Worm (Caenorhabditis elegans): ENCODE results near the gene rfip-2.
A peak's percentile ranks its signal among the peaks of the same experiment; 100 is the strongest.

Gene rfip-2

DNA sequence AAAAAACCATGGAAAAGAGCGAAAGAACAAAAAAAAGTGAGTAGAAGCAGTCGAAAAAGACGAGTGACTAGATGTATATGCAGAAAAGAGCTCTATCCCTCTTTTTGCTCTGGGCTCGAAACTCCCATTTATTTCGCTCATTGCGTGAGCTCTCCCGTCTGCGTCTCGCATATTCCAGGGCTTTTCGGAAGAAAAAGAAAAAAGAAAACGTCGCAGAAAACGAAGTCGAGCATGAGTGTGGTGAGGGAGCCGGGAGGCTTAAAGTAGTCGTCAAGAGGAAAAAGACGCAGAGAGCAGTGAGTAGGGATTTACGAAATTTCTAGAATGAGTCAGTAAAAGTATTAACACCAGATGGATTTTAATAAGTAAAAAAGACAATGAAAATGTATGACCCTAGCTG, 36.2 kb downstream of the rfip-2 start (continued):
- TF ChIP-seq fos-1 (tag; optimal IDR thresholded peaks at IDR 0.05) (no peak), F13H6.1 (tag; optimal IDR thresholded peaks at IDR 0.05) (peak; percentile 45), ztf-4 (tag; optimal IDR thresholded peaks at IDR 0.05) (no peak), ZK546.5 (tag; optimal IDR thresholded peaks at IDR 0.05) (no peak), mdl-1 (tag; optimal IDR thresholded peaks at IDR 0.05) (peak in 1 of 2 experiments; percentile 23), nhr-21 (tag; optimal IDR thresholded peaks at IDR 0.05) (no peak), lin-39 (tag; optimal IDR thresholded peaks at IDR 0.05) (no peak), snpc-4 (tag; optimal IDR thresholded peaks at IDR 0.05) (no peak), unc-39 (tag; optimal IDR thresholded peaks at IDR 0.05) (no peak), dmd-4 (tag; optimal IDR thresholded peaks at IDR 0.05) (no peak), R02D3.7 (tag; optimal IDR thresholded peaks at IDR 0.05) (no peak), sma-9 (GFP tag; optimal IDR thresholded peaks at IDR 0.05) (no peak), sma-9 (tag; optimal IDR thresholded peaks at IDR 0.05) (no peak), lsy-2 (tag; optimal IDR thresholded peaks at IDR 0.05) (peak in 1 of 2 experiments; percentile 59), ztf-1 (GFP tag; conservative IDR thresholded peaks at IDR 0.05) (no peak), alr-1 (tag; optimal IDR thresholded peaks at IDR 0.05) (no peak)

DNA sequence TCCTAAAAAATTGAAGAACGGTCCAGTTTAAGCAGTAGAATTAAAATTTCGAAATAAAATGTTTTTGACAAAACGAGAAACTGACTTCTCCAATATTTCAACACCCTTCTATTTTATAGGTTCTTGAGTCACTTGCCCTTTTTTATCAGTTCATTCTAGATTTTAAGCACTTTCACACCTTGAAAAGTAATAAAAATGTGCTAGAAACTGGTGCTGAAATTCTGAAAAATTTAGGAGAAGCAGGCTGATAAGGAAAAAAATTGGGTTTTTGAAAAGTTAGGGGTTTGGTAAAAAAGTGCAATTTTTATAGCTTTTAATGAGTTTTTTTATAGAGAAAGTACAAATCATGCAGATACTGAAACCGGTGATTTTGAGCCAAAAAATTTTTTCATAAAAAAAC, 36.7 kb downstream of the rfip-2 start:
- no peak for TF ChIP-seq lsy-2 (tag; optimal IDR thresholded peaks at IDR 0.05)
- TF ChIP-seq unc-55 (GFP tag; optimal IDR thresholded peaks at IDR 0.05): no peak
- no peak for TF ChIP-seq gmeb-1 (tag; optimal IDR thresholded peaks at IDR 0.05)
- TF ChIP-seq F13H6.1 (tag; optimal IDR thresholded peaks at IDR 0.05): no peak
- no peak for TF ChIP-seq peb-1 (tag; optimal IDR thresholded peaks at IDR 0.05)
- TF ChIP-seq ama-1 (optimal IDR thresholded peaks at IDR 0.05): no peak
- TF ChIP-seq alr-1 (tag; optimal IDR thresholded peaks at IDR 0.05): no peak
- no peak for TF ChIP-seq nhr-10 (tag; optimal IDR thresholded peaks at IDR 0.05)

ce11 chrII:762942-763341, 39.4 kb downstream of the rfip-2 start:
- TF ChIP-seq C34F6.9 (tag; optimal IDR thresholded peaks at IDR 0.05): peak; percentile 28
- TF ChIP-seq peb-1 (tag; optimal IDR thresholded peaks at IDR 0.05): no peak
- TF ChIP-seq sma-9 (GFP tag; optimal IDR thresholded peaks at IDR 0.05): peak; percentile 60
- no peak for TF ChIP-seq sma-9 (tag; optimal IDR thresholded peaks at IDR 0.05)
- no peak for TF ChIP-seq fos-1 (tag; optimal IDR thresholded peaks at IDR 0.05)
- TF ChIP-seq lsy-2 (tag; optimal IDR thresholded peaks at IDR 0.05): peak; percentile 1 to 42
- no peak for TF ChIP-seq ceh-82 (tag; optimal IDR thresholded peaks at IDR 0.05)
- no peak for TF ChIP-seq lin-11 (tag; optimal IDR thresholded peaks at IDR 0.05)
- TF ChIP-seq unc-62 (GFP tag; optimal IDR thresholded peaks at IDR 0.05): no peak
- TF ChIP-seq nhr-11 (tag; optimal IDR thresholded peaks at IDR 0.05): no peak
- peak; percentile 13 for TF ChIP-seq nhr-129 (tag; optimal IDR thresholded peaks at IDR 0.05)
- no peak for TF ChIP-seq unc-39 (tag; optimal IDR thresholded peaks at IDR 0.05)
- TF ChIP-seq F13H6.1 (tag; optimal IDR thresholded peaks at IDR 0.05): peak; percentile 63
- no peak for TF ChIP-seq ztf-11 (tag; optimal IDR thresholded peaks at IDR 0.05)
- TF ChIP-seq crh-2 (tag; optimal IDR thresholded peaks at IDR 0.05): peak; percentile 11

ce11 chrII:764385-764784, 40.8 kb downstream of the rfip-2 start:
- TF ChIP-seq mbf-1 (tag; optimal IDR thresholded peaks at IDR 0.05): no peak
- no peak for TF ChIP-seq nhr-11 (tag; optimal IDR thresholded peaks at IDR 0.05)
- no peak for TF ChIP-seq peb-1 (tag; optimal IDR thresholded peaks at IDR 0.05)
- peak; percentile 67 for TF ChIP-seq fos-1 (tag; optimal IDR thresholded peaks at IDR 0.05)
- TF ChIP-seq sma-9 (GFP tag; optimal IDR thresholded peaks at IDR 0.05): no peak
- TF ChIP-seq sma-9 (tag; optimal IDR thresholded peaks at IDR 0.05): no peak
- no peak for TF ChIP-seq Y55F3AM.14 (GFP tag; optimal IDR thresholded peaks at IDR 0.05)
- no peak for TF ChIP-seq ZK546.5 (tag; optimal IDR thresholded peaks at IDR 0.05)
- TF ChIP-seq nhr-6 (tag; optimal IDR thresholded peaks at IDR 0.05): no peak

- TF ChIP-seq snpc-4 (tag; optimal IDR thresholded peaks at IDR 0.05) (no peak), nhr-237 (tag; optimal IDR thresholded peaks at IDR 0.05) (no peak), nhr-129 (tag; optimal IDR thresholded peaks at IDR 0.05) (no peak), unc-39 (tag; optimal IDR thresholded peaks at IDR 0.05) (no peak), unc-62 (GFP tag; optimal IDR thresholded peaks at IDR 0.05) (no peak), nhr-77 (tag; optimal IDR thresholded peaks at IDR 0.05) (no peak), unc-55 (GFP tag; optimal IDR thresholded peaks at IDR 0.05) (no peak), mdl-1 (tag; optimal IDR thresholded peaks at IDR 0.05) (no peak)
These were observed 41.6 kb downstream of the rfip-2 start, which contains the start of gene C08G5.7 for ce11 chrII:765219-765618. Gene C08G5.7, minus strand, starts transcription at chrII:765319.

All from whole organism, L2 larva.